Worm (Caenorhabditis elegans): ENCODE data around the gene arp-6.

The arp-6 gene

DNA sequence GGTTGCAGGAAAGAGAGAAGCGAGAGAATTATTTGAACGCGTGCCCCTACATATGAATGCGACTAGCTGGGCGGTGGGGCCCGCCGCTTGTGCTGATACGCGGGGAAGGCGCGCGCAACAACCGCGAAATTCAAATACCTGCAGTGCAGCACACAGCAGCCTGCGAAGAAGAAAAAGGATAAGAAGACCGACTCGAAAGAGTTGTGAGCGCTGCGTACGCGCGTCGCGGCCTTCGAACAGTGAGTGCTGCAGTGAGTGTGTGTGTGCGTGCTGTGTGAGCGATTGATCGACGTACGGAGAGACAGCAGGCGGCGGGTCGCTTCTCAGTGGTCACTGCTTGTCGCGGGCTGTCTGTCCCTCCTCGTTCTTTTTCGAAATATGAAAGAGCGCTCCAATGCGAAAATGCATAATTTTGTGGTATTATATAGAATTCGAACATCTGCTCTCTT lies 8.9 kb downstream of the arp-6 start (continued):
- no peak for TF ChIP-seq ztf-11 (tag; optimal IDR thresholded peaks at IDR 0.05)
- peak; percentile 93 for TF ChIP-seq nfya-1 (tag; optimal IDR thresholded peaks at IDR 0.05; ENCODE audit: insufficient read depth)
- no peak for TF ChIP-seq nhr-237 (tag; optimal IDR thresholded peaks at IDR 0.05)
- no peak for TF ChIP-seq ceh-9 (tag; optimal IDR thresholded peaks at IDR 0.05)
- no peak for TF ChIP-seq zag-1 (tag; optimal IDR thresholded peaks at IDR 0.05)
- TF ChIP-seq ZK546.5 (tag; optimal IDR thresholded peaks at IDR 0.05): no peak
- no peak for TF ChIP-seq unc-39 (tag; optimal IDR thresholded peaks at IDR 0.05)
- no peak for TF ChIP-seq nhr-77 (tag; optimal IDR thresholded peaks at IDR 0.05)
- peak; percentile 98 for TF ChIP-seq hmg-11 (tag; optimal IDR thresholded peaks at IDR 0.05)
- TF ChIP-seq pha-4 (tag; optimal IDR thresholded peaks at IDR 0.05): peak; percentile 67
- TF ChIP-seq fkh-10 (GFP tag; optimal IDR thresholded peaks at IDR 0.05): peak; percentile 68
- TF ChIP-seq sea-2 (GFP tag; optimal IDR thresholded peaks at IDR 0.05): peak; percentile 5
- peak; percentile 60 for TF ChIP-seq skn-1 (tag; optimal IDR thresholded peaks at IDR 0.05)
- no peak for TF ChIP-seq fkh-2 (tag; optimal IDR thresholded peaks at IDR 0.05)
- TF ChIP-seq nhr-25 (tag; optimal IDR thresholded peaks at IDR 0.05): peak; percentile 50
- TF ChIP-seq daf-12 (tag; optimal IDR thresholded peaks at IDR 0.05): no peak
- TF ChIP-seq jun-1 (tag; optimal IDR thresholded peaks at IDR 0.05): peak; percentile 89
- peak; percentile 95 for TF ChIP-seq lin-15B (tag; optimal IDR thresholded peaks at IDR 0.05)
- no peak for TF ChIP-seq mml-1 (tag; optimal IDR thresholded peaks at IDR 0.05)
- no peak for TF ChIP-seq nhr-67 (tag; optimal IDR thresholded peaks at IDR 0.05)
- TF ChIP-seq eor-1 (tag; optimal IDR thresholded peaks at IDR 0.05): no peak
- no peak for TF ChIP-seq elt-1 (tag; optimal IDR thresholded peaks at IDR 0.05)
- TF ChIP-seq mdl-1 (tag; optimal IDR thresholded peaks at IDR 0.05): peak; percentile 18
- TF ChIP-seq nhr-23 (tag; optimal IDR thresholded peaks at IDR 0.05): peak; percentile 70
- TF ChIP-seq nhr-76 (tag; optimal IDR thresholded peaks at IDR 0.05): no peak

- TF ChIP-seq ceh-82 (tag; optimal IDR thresholded peaks at IDR 0.05) (no peak), lin-15B (tag; optimal IDR thresholded peaks at IDR 0.05) (no peak), R02D3.7 (tag; optimal IDR thresholded peaks at IDR 0.05) (no peak), fkh-2 (tag; optimal IDR thresholded peaks at IDR 0.05) (no peak), nhr-67 (tag; optimal IDR thresholded peaks at IDR 0.05) (no peak), nhr-11 (tag; optimal IDR thresholded peaks at IDR 0.05) (no peak), ama-1 (optimal IDR thresholded peaks at IDR 0.05) (no peak), ztf-4 (tag; optimal IDR thresholded peaks at IDR 0.05) (no peak), lsy-12 (tag; optimal IDR thresholded peaks at IDR 0.05) (no peak), nhr-12 (tag; optimal IDR thresholded peaks at IDR 0.05) (no peak), eor-1 (tag; optimal IDR thresholded peaks at IDR 0.05) (no peak), fos-1 (tag; optimal IDR thresholded peaks at IDR 0.05) (no peak), mdl-1 (tag; optimal IDR thresholded peaks at IDR 0.05) (no peak), aly-2 (tag; optimal IDR thresholded peaks at IDR 0.05) (no peak), elt-1 (tag; optimal IDR thresholded peaks at IDR 0.05) (no peak), nhr-237 (tag; optimal IDR thresholded peaks at IDR 0.05) (no peak), nhr-77 (tag; optimal IDR thresholded peaks at IDR 0.05) (no peak), mml-1 (tag; optimal IDR thresholded peaks at IDR 0.05) (no peak)
These were observed 9.5 kb downstream of the arp-6 start, which contains the start of gene swsn-7 for ce11 chrII:8027663-8028062. Gene swsn-7, minus strand, starts transcription at chrII:8027763.

- no peak for TF ChIP-seq egl-27 (tag; optimal IDR thresholded peaks at IDR 0.05)
- TF ChIP-seq pha-4 (tag; optimal IDR thresholded peaks at IDR 0.05): no peak
- TF ChIP-seq fkh-2 (tag; optimal IDR thresholded peaks at IDR 0.05): no peak
- no peak for TF ChIP-seq fos-1 (tag; optimal IDR thresholded peaks at IDR 0.05)
These were observed 14.7 kb downstream of the arp-6 start, which contains the start of gene hda-2 for ce11 chrII:8022461-8022860. Gene hda-2, minus strand, starts transcription at chrII:8022561.

DNA sequence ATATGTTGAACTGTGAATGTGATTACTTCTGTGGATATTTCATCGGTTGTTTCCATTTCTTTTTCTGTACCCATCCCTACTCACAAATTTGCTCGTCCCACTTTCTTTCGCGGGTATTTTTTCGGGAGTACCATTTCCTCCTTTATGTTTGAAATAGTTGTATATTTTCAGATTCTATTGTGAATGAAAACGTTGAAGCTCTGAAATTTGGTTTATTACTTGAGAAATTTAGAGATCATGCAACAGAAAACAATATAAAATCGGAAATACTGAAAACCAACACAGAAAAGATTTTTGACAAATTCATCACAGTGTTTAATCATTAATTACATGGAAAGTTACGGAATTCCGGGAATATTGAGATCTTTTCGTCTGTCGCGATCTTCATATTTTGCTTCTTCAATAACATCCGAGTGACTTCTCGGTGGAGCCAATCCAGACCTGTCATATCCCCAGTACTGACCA lies 16.5 kb downstream of the arp-6 start:
- TF ChIP-seq nhr-12 (tag; optimal IDR thresholded peaks at IDR 0.05): no peak
- TF ChIP-seq ceh-9 (tag; optimal IDR thresholded peaks at IDR 0.05): no peak
- TF ChIP-seq ZK546.5 (tag; optimal IDR thresholded peaks at IDR 0.05): no peak
- TF ChIP-seq ceh-82 (tag; optimal IDR thresholded peaks at IDR 0.05): no peak
- TF ChIP-seq nhr-11 (tag; optimal IDR thresholded peaks at IDR 0.05): no peak
- no peak for TF ChIP-seq skn-1 (tag; optimal IDR thresholded peaks at IDR 0.05)
- TF ChIP-seq sea-2 (GFP tag; optimal IDR thresholded peaks at IDR 0.05): no peak
- TF ChIP-seq hmg-11 (tag; optimal IDR thresholded peaks at IDR 0.05): no peak
- no peak for TF ChIP-seq fkh-10 (GFP tag; optimal IDR thresholded peaks at IDR 0.05)
- no peak for TF ChIP-seq ztf-11 (tag; optimal IDR thresholded peaks at IDR 0.05)
- no peak for TF ChIP-seq lsy-12 (tag; optimal IDR thresholded peaks at IDR 0.05)
- peak; percentile 6 for TF ChIP-seq nhr-23 (tag; optimal IDR thresholded peaks at IDR 0.05)
- peak; percentile 73 for TF ChIP-seq ztf-4 (tag; optimal IDR thresholded peaks at IDR 0.05)
- TF ChIP-seq aly-2 (tag; optimal IDR thresholded peaks at IDR 0.05): no peak
- TF ChIP-seq unc-39 (tag; optimal IDR thresholded peaks at IDR 0.05): no peak
- no peak for TF ChIP-seq lin-39 (tag; optimal IDR thresholded peaks at IDR 0.05)
- peak; percentile 6 for TF ChIP-seq elt-2 (tag; optimal IDR thresholded peaks at IDR 0.05)
- no peak for TF ChIP-seq eor-1 (tag; optimal IDR thresholded peaks at IDR 0.05)
- no peak for TF ChIP-seq daf-12 (tag; optimal IDR thresholded peaks at IDR 0.05)
- no peak for TF ChIP-seq tbx-2 (tag; optimal IDR thresholded peaks at IDR 0.05)
- TF ChIP-seq lin-15B (tag; optimal IDR thresholded peaks at IDR 0.05): no peak
- no peak for TF ChIP-seq pha-4 (tag; optimal IDR thresholded peaks at IDR 0.05)
- TF ChIP-seq nhr-25 (tag; optimal IDR thresholded peaks at IDR 0.05): peak; percentile 21
- no peak for TF ChIP-seq pqm-1 (tag; optimal IDR thresholded peaks at IDR 0.05)
- TF ChIP-seq R02D3.7 (tag; optimal IDR thresholded peaks at IDR 0.05): no peak
- TF ChIP-seq nhr-28 (tag; optimal IDR thresholded peaks at IDR 0.05): no peak
- TF ChIP-seq elt-3 (tag; optimal IDR thresholded peaks at IDR 0.05): no peak
- TF ChIP-seq egl-5 (tag; optimal IDR thresholded peaks at IDR 0.05): no peak
- no peak for TF ChIP-seq mml-1 (tag; optimal IDR thresholded peaks at IDR 0.05)
- TF ChIP-seq nhr-67 (tag; optimal IDR thresholded peaks at IDR 0.05): no peak
- no peak for TF ChIP-seq ceh-28 (tag; optimal IDR thresholded peaks at IDR 0.05)
- TF ChIP-seq elt-1 (tag; optimal IDR thresholded peaks at IDR 0.05): no peak
- TF ChIP-seq unc-62 (GFP tag; optimal IDR thresholded peaks at IDR 0.05): no peak
